Worm (Caenorhabditis elegans): Measurements from ENCODE around the gene met-2.

Gene met-2

DNA sequence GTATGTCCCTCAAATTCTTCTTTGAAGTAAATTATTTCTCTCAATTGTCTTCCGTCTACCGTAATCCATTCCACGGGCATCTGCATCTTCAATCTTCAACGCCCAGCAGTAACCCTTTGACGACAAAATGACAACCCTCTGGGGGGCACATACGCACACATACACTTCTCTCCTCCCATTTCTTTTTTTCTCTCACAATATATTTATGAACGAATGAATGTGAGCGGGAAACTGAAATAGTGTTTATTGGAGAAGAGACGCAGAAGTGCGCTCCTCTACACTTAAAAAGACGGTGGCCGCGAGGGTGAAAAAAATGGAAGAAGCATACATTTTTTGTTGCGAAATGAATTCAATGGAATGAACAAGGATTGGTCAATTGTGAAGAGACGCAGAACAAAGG lies 36.9 kb downstream of the met-2 start (continued):
- TF ChIP-seq fos-1 (tag; optimal IDR thresholded peaks at IDR 0.05) (peak; percentile 63), ceh-88 (GFP tag; IDR thresholded peaks at IDR 0.05) (no peak), rnt-1 (tag; optimal IDR thresholded peaks at IDR 0.05) (peak; percentile 19), fkh-4 (tag; optimal IDR thresholded peaks at IDR 0.05; ENCODE audit: borderline replicate concordance) (no peak), snpc-4 (tag; optimal IDR thresholded peaks at IDR 0.05) (peak; percentile 61), hpl-2 (GFP tag; optimal IDR thresholded peaks at IDR 0.05) (no peak), C34B4.2 (tag; optimal IDR thresholded peaks at IDR 0.05) (no peak), C16A3.4 (tag; optimal IDR thresholded peaks at IDR 0.05) (no peak), nhr-71 (tag; optimal IDR thresholded peaks at IDR 0.05) (peak; percentile 72), swsn-7 (tag; optimal IDR thresholded peaks at IDR 0.05) (peak; percentile 58), lin-15B (tag; optimal IDR thresholded peaks at IDR 0.05) (peak; percentile 24), sup-37 (GFP tag; optimal IDR thresholded peaks at IDR 0.05) (no peak), egl-27 (tag; optimal IDR thresholded peaks at IDR 0.05) (no peak), pax-3 (tag; optimal IDR thresholded peaks at IDR 0.05) (no peak), F16B12.6 (tag; optimal IDR thresholded peaks at IDR 0.05) (peak; percentile 35), skn-1 (tag; optimal IDR thresholded peaks at IDR 0.05) (peak; percentile 88), unc-86 (tag; optimal IDR thresholded peaks at IDR 0.05) (peak; percentile 66)

DNA sequence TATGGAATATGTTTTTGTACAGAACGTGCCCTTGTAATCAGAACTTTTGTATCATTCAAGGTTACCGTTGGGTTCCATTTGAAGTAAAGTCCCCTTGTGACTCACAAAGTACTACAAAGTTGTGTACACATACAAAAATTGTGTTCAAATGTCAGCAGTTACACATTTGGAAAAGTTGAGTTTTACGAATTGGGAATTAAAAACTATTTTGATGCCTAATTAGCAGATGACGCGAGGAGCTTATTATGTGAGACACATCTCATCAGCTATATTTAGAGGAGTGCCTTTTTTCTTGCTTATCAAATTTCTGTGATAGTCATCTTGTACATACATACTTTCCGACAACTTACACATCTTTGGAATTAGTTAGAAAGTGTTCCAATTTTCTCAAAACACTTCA lies 38.4 kb downstream of the met-2 start:
- TF ChIP-seq ceh-8 (GFP tag; optimal IDR thresholded peaks at IDR 0.05), result peak; percentile 55
- no peak for TF ChIP-seq fkh-8 (tag; optimal IDR thresholded peaks at IDR 0.05)
- TF ChIP-seq ceh-63 (GFP tag; optimal IDR thresholded peaks at IDR 0.05), result no peak

DNA sequence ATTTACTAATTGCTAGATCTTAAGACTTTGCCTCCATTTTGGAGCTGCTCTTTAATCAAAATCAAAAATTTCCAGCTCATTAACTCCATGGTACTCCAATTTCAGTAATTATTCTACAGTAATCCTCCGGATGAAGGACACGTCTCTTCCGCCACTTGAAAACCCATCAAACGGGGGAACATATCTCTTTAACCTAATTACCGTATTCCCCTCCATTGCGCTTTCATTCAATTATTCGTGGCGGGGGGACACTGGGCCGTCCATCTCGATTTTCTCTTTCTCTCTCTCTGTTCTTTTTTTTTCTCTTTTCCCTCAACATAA lies 41.7 kb downstream of the met-2 start:
- TF ChIP-seq nhr-19 (GFP tag; conservative IDR thresholded peaks at IDR 0.05), result no peak
- no peak for TF ChIP-seq nhr-12 (tag; optimal IDR thresholded peaks at IDR 0.05)
- TF ChIP-seq fkh-4 (tag; optimal IDR thresholded peaks at IDR 0.05; ENCODE audit: borderline replicate concordance), result no peak
- TF ChIP-seq ceh-82 (tag; optimal IDR thresholded peaks at IDR 0.05), result no peak
- TF ChIP-seq C34B4.2 (tag; optimal IDR thresholded peaks at IDR 0.05), result no peak
- TF ChIP-seq lin-39 (tag; optimal IDR thresholded peaks at IDR 0.05), result no peak
- peak; percentile 92 for TF ChIP-seq ces-1 (GFP tag; optimal IDR thresholded peaks at IDR 0.05)
- peak; percentile 84 for TF ChIP-seq blmp-1 (tag; optimal IDR thresholded peaks at IDR 0.05)
- TF ChIP-seq mep-1 (tag; optimal IDR thresholded peaks at IDR 0.05), result peak; percentile 8

DNA sequence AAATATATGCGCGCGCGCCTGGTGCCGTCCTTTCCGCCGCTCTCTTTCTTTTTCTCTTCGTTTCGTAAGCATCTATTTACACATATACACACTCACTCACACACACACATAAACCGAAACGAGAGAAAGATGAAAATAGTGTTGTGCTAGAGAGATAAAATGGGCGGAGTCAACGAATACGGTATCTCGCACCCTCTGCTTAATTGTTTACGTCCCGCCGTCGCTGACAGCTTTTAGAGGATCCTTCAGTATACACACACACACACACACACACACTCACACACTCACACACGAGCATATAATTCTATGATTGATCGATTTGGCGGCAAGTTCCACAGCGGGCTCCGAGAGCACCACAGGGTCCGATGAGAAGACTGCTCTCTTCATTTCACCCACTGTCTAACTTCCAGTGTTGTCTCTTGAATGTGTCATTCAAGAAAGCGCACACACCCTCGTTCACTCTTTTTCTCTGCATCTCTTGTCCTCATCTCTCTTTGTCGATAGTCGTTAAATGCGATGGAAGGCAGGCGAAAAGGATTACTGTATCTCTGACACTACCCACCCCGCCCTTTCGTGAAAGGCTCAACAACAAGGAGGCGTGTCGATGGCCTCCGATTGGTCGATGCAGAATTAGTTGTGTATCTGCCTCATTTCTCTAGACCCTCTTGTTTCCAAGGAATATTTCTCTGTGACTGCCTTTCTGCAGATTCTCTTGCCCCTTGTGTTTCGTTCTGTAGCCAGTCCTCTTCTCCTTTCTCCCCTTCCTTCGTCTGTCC lies 42.3 kb downstream of the met-2 start:
- TF ChIP-seq ceh-82 (tag; optimal IDR thresholded peaks at IDR 0.05) (peak; percentile 72 to 83 (median 79)), ceh-63 (GFP tag; optimal IDR thresholded peaks at IDR 0.05) (peak; percentile 49), tlp-1 (tag; optimal IDR thresholded peaks at IDR 0.05) (no peak), snu-23 (GFP tag; optimal IDR thresholded peaks at IDR 0.05) (peak; percentile 97), ceh-8 (GFP tag; optimal IDR thresholded peaks at IDR 0.05) (peak; percentile 90), F16B12.6 (tag; optimal IDR thresholded peaks at IDR 0.05) (no peak), grh-1 (GFP tag; IDR thresholded peaks at IDR 0.05) (peak; percentile 75), nhr-12 (tag; optimal IDR thresholded peaks at IDR 0.05) (no peak), ztf-11 (tag; optimal IDR thresholded peaks at IDR 0.05) (peak in 1 of 2 experiments; percentile 84), nhr-76 (tag; optimal IDR thresholded peaks at IDR 0.05) (peak; percentile 28), egl-27 (tag; optimal IDR thresholded peaks at IDR 0.05) (peak; percentile 32 to 77), mef-2 (tag; optimal IDR thresholded peaks at IDR 0.05) (peak; percentile 40), unc-98 (GFP tag; IDR thresholded peaks at IDR 0.05) (0 out of 2 replicates have a peak, but pooled peaks have one; percentile 16), hpl-2 (GFP tag; optimal IDR thresholded peaks at IDR 0.05) (peak; percentile 68), ceh-88 (GFP tag; IDR thresholded peaks at IDR 0.05) (peak; percentile 65), unc-30 (tag; optimal IDR thresholded peaks at IDR 0.05) (no peak), zip-4 (GFP tag; optimal IDR thresholded peaks at IDR 0.05) (peak; percentile 81), unc-62 (GFP tag; optimal IDR thresholded peaks at IDR 0.05) (no peak), nhr-77 (tag; optimal IDR thresholded peaks at IDR 0.05) (peak; percentile 89), C16A3.4 (tag; optimal IDR thresholded peaks at IDR 0.05) (peak; percentile 84), nhr-84 (tag; optimal IDR thresholded peaks at IDR 0.05) (no peak), rnt-1 (tag; optimal IDR thresholded peaks at IDR 0.05) (peak; percentile 84), elt-2 (tag; optimal IDR thresholded peaks at IDR 0.05) (peak; percentile 81), C04F5.9 (tag; optimal IDR thresholded peaks at IDR 0.05) (peak; percentile 73), lin-35 (GFP tag; optimal IDR thresholded peaks at IDR 0.05) (peak; percentile 77 to 83), nhr-11 (tag; optimal IDR thresholded peaks at IDR 0.05) (peak; percentile 82), tbx-2 (tag; optimal IDR thresholded peaks at IDR 0.05) (peak; percentile 97), skn-1 (tag; optimal IDR thresholded peaks at IDR 0.05) (peak; percentile 83), alr-1 (tag; optimal IDR thresholded peaks at IDR 0.05; ENCODE audit: borderline replicate concordance) (no peak)

Measured in whole organism, L1 larva.